Worm (Caenorhabditis elegans) whole organism, L4 larva: ENCODE measurements around the gene pals-32.

Source experiments
- F49E8.2 ChIP-seq: sonication (generic microtip); optimal IDR thresholded peaks from 2 replicates; lab custom pipeline; 2016; ENCODE audit warnings: missing compliant biosample characterization, mild to moderate bottlenecking, missing genetic modification characterization, borderline replicate concordance
- duxl-1 ChIP-seq: sonication (generic microtip); optimal IDR thresholded peaks from 2 replicates; lab custom pipeline; 2016; ENCODE audit warnings: mild to moderate bottlenecking, missing genetic modification characterization, moderate library complexity, missing compliant biosample characterization; ENCODE audit not compliant: poor library complexity
- lin-13 ChIP-seq: fragments of 150-350 bp; optimal IDR thresholded peaks from 2 replicates; lab custom pipeline; 2014; ENCODE audit warnings: missing biosample characterization, missing genetic modification reagents, missing genetic modification characterization
- mdt-29 ChIP-seq: fragments of 200-800 bp; sonication (Bioruptor generic); IDR thresholded peaks from 2 replicates; pipeline ENCODE4 v1.3.6; 2022; ENCODE audit warnings: missing genetic modification reagents, missing genetic modification characterization, missing compliant biosample characterization
- nhr-48 ChIP-seq: sonication (generic microtip); optimal IDR thresholded peaks from 2 replicates; lab custom pipeline; 2016; ENCODE audit warnings: mild to moderate bottlenecking, missing genetic modification characterization, missing compliant biosample characterization
- unc-62 ChIP-seq, 3 experiments: fragments of 150-350 bp in 1 of 3; sonication (generic microtip); optimal IDR thresholded peaks in 2 of 3; peaks in 1 of 3; 1 replicate in 1 of 3; 2 replicates in 2 of 3; lab custom pipeline; 2014 to 2017; ENCODE audit warnings: missing biosample characterization in 3 of 3, missing genetic modification characterization in 3 of 3, missing genetic modification reagents in 3 of 3, missing genotype in 1 of 3
- zag-1 ChIP-seq: fragments of 150-350 bp; optimal IDR thresholded peaks from 2 replicates; lab custom pipeline; 2014; ENCODE audit warnings: missing biosample characterization, missing genetic modification characterization

ce11 chrV:2881016-2881415 lies 15.4 kb upstream of the pals-32 start, which contains the start of gene ifc-1:
- TF ChIP-seq F49E8.2 (tag; lab: Kevin White, UChicago), result no peak
- TF ChIP-seq unc-62 (GFP tag; optimal IDR thresholded peaks at IDR 0.05 in 1 of 2; lab: Kevin White, UChicago), result no peak
- no peak for TF ChIP-seq unc-62 (tag; optimal IDR thresholded peaks at IDR 0.05; lab: Kevin White, UChicago)
- TF ChIP-seq zag-1 (tag; lab: Kevin White, UChicago), result no peak
- TF ChIP-seq duxl-1 (tag; lab: Kevin White, UChicago), result no peak
- no peak for TF ChIP-seq lin-13 (GFP tag; lab: Kevin White, UChicago)
- TF ChIP-seq mdt-29 (GFP tag; lab: Robert Waterston, UW), result no peak
- no peak for TF ChIP-seq nhr-48
